Worm (Caenorhabditis elegans) whole organism, young adult: ENCODE results near the gene set-1.
A peak's percentile ranks its signal among the peaks of the same experiment; 100 is the strongest.

Experiments
- B0336.3 ChIP-seq: fragments of 200-800 bp; sonication (Bioruptor generic); IDR thresholded peaks from 2 replicates; pipeline ENCODE4 v1.3.6; 2022; ENCODE audit warnings: missing genetic modification characterization, missing compliant biosample characterization
- C17E4.6 ChIP-seq: fragments of 200-800 bp; sonication (Bioruptor generic); IDR thresholded peaks from 2 replicates; pipeline ENCODE4 v1.3.6; 2022; ENCODE audit warnings: missing genetic modification reagents, missing genetic modification characterization, missing compliant biosample characterization
- D2030.7 ChIP-seq: fragments of 200-800 bp; sonication (Bioruptor generic); IDR thresholded peaks from 2 replicates; pipeline ENCODE4 v1.3.6; 2022; ENCODE audit warnings: missing genetic modification reagents, missing genetic modification characterization, missing compliant biosample characterization
- F23B12.7 ChIP-seq: sonication (generic microtip); optimal IDR thresholded peaks from 2 replicates; lab custom pipeline; 2017; ENCODE audit warnings: missing genetic modification characterization, mild to moderate bottlenecking, missing compliant biosample characterization, antibody characterized with exemption, moderate library complexity; ENCODE audit not compliant: insufficient read depth
- F33H1.4 ChIP-seq: fragments of 200-800 bp; sonication (Bioruptor generic); IDR thresholded peaks from 2 replicates; pipeline ENCODE4 v1.3.6; 2022; ENCODE audit warnings: missing genetic modification reagents, missing genetic modification characterization, missing compliant biosample characterization
- F52B5.7 ChIP-seq: sonication (generic microtip); optimal IDR thresholded peaks from 2 replicates; lab custom pipeline; 2016; ENCODE audit warnings: mild to moderate bottlenecking, missing genetic modification characterization, missing compliant biosample characterization
- K12H6.12 ChIP-seq: fragments of 200-800 bp; sonication (Bioruptor generic); optimal IDR thresholded peaks from 2 replicates; lab custom pipeline; 2018; ENCODE audit warnings: mild to moderate bottlenecking, missing genetic modification characterization, missing compliant biosample characterization
- Y53G8AR.9 ChIP-seq: fragments of 200-800 bp; sonication (Bioruptor generic); conservative IDR thresholded peaks from 2 replicates; pipeline ENCODE4 v1.3.6; 2022; ENCODE audit warnings: missing genetic modification reagents, missing genetic modification characterization, missing compliant biosample characterization
- Y67H2A.10 ChIP-seq: fragments of 200-800 bp; sonication (Bioruptor generic); conservative IDR thresholded peaks from 2 replicates; pipeline ENCODE4 v1.3.6; 2022; ENCODE audit warnings: missing genetic modification reagents, missing genetic modification characterization, missing compliant biosample characterization
- Y95B8A.8 ChIP-seq: fragments of 200-800 bp; sonication (Bioruptor generic); IDR thresholded peaks from 2 replicates; pipeline ENCODE4 v1.3.6; 2022; ENCODE audit warnings: missing genetic modification reagents, missing genetic modification characterization, missing compliant biosample characterization
- ZK185.1 ChIP-seq: sonication (generic microtip); optimal IDR thresholded peaks from 2 replicates; lab custom pipeline; 2016; ENCODE audit warnings: mild to moderate bottlenecking, missing genetic modification characterization, missing compliant biosample characterization; ENCODE audit not compliant: poor library complexity, severe bottlenecking
- ama-1 ChIP-seq, 3 experiments: fragments of 150-350 bp in 1 of 3; sonication (generic microtip) in 2 of 3; optimal IDR thresholded peaks; 2 replicates each; lab custom pipeline; 2014 to 2018; ENCODE audit warnings: missing biosample characterization in 2 of 3, missing genetic modification characterization in 2 of 3, missing genetic modification reagents in 2 of 3
- attf-5 ChIP-seq: fragments of 200-800 bp; sonication (Bioruptor generic); optimal IDR thresholded peaks from 2 replicates; lab custom pipeline; 2018; ENCODE audit warnings: mild to moderate bottlenecking, missing genetic modification characterization, missing compliant biosample characterization
- attf-6 ChIP-seq: fragments of 200-800 bp; sonication (Bioruptor generic); IDR thresholded peaks from 2 replicates; pipeline ENCODE4 v1.3.6; 2022; ENCODE audit warnings: missing genetic modification reagents, missing genetic modification characterization, missing compliant biosample characterization
- cebp-1 ChIP-seq, 2 experiments: fragments of 200-800 bp in 1 of 2; sonication (Bioruptor generic) in 1 of 2; sonication (generic microtip) in 1 of 2; IDR thresholded peaks in 1 of 2; optimal IDR thresholded peaks in 1 of 2; 2 replicates each; pipeline versions ENCODE4 v1.3.6 to Lab custom; 2017 to 2022; ENCODE audit warnings: missing compliant biosample characterization in 2 of 2, missing genetic modification characterization in 2 of 2, mild to moderate bottlenecking in 1 of 2, missing genetic modification reagents in 1 of 2, moderate library complexity in 1 of 2
- ceh-100 ChIP-seq: fragments of 200-800 bp; sonication (Bioruptor generic); IDR thresholded peaks from 2 replicates; pipeline ENCODE4 v1.3.6; 2022; ENCODE audit warnings: missing genetic modification reagents, missing genetic modification characterization, missing compliant biosample characterization
- ceh-27 ChIP-seq: fragments of 200-800 bp; sonication (Bioruptor generic); optimal IDR thresholded peaks from 2 replicates; lab custom pipeline; 2018; ENCODE audit warnings: mild to moderate bottlenecking, missing genetic modification characterization, moderate library complexity, missing compliant biosample characterization
- ceh-40 ChIP-seq: fragments of 200-800 bp; sonication (Bioruptor generic); IDR thresholded peaks from 2 replicates; pipeline ENCODE4 v1.3.6; 2022; ENCODE audit warnings: missing genetic modification characterization, missing compliant biosample characterization
- die-1 ChIP-seq: sonication (generic microtip); optimal IDR thresholded peaks from 2 replicates; lab custom pipeline; 2016; ENCODE audit warnings: missing genotype, mild to moderate bottlenecking, missing genetic modification characterization, missing compliant biosample characterization
- efl-1 ChIP-seq: fragments of 150-350 bp; optimal IDR thresholded peaks from 2 replicates; lab custom pipeline; 2014; ENCODE audit warnings: missing biosample characterization, missing genetic modification reagents, missing genetic modification characterization
- egrh-3 ChIP-seq: fragments of 200-800 bp; sonication (Bioruptor generic); IDR thresholded peaks from 2 replicates; pipeline ENCODE4 v1.3.6; 2022; ENCODE audit warnings: missing genetic modification reagents, missing genetic modification characterization, missing compliant biosample characterization
- fkh-3 ChIP-seq: sonication (generic microtip); optimal IDR thresholded peaks from 2 replicates; lab custom pipeline; 2016; ENCODE audit warnings: mild to moderate bottlenecking, missing genetic modification characterization, missing compliant biosample characterization
- gei-17 ChIP-seq: fragments of 200-800 bp; sonication (Bioruptor generic); optimal IDR thresholded peaks from 2 replicates; lab custom pipeline; 2018; ENCODE audit warnings: mild to moderate bottlenecking, missing genetic modification characterization, missing compliant biosample characterization
- hmg-1.2 ChIP-seq: fragments of 200-800 bp; sonication (Bioruptor generic); IDR thresholded peaks from 2 replicates; pipeline ENCODE4 v1.3.6; 2022; ENCODE audit warnings: missing genetic modification reagents, missing genetic modification characterization, missing compliant biosample characterization
- lag-1 ChIP-seq: fragments of 200-800 bp; sonication (Bioruptor generic); IDR thresholded peaks from 2 replicates; pipeline ENCODE4 v1.3.6; 2022; ENCODE audit warnings: missing genetic modification reagents, missing genetic modification characterization, missing compliant biosample characterization
- let-607 ChIP-seq, 2 experiments: fragments of 200-800 bp in 1 of 2; sonication (Bioruptor generic) in 1 of 2; sonication (generic microtip) in 1 of 2; optimal IDR thresholded peaks; 2 replicates each; lab custom pipeline; 2016 to 2018; ENCODE audit warnings: mild to moderate bottlenecking in 2 of 2, missing compliant biosample characterization in 2 of 2, missing genetic modification characterization in 2 of 2, moderate library complexity in 2 of 2, missing genotype in 1 of 2
- lin-35 ChIP-seq, 3 experiments: fragments of 150-350 bp in 2 of 3; sonication (generic microtip) in 1 of 3; optimal IDR thresholded peaks; 2 replicates each; lab custom pipeline; 2014 to 2018; ENCODE audit warnings: missing biosample characterization in 3 of 3, missing genetic modification characterization in 3 of 3, missing genetic modification reagents in 3 of 3
- lin-40 ChIP-seq: sonication (generic microtip); optimal IDR thresholded peaks from 2 replicates; lab custom pipeline; 2016; ENCODE audit warnings: missing genetic modification characterization, mild to moderate bottlenecking, missing compliant biosample characterization, missing genotype, missing genetic modification reagents
- lin-54 ChIP-seq: fragments of 200-800 bp; sonication (Bioruptor generic); optimal IDR thresholded peaks from 2 replicates; lab custom pipeline; 2018; ENCODE audit warnings: mild to moderate bottlenecking, missing genetic modification characterization, missing compliant biosample characterization
- lsl-1 ChIP-seq: fragments of 200-800 bp; sonication (Bioruptor generic); optimal IDR thresholded peaks from 2 replicates; lab custom pipeline; 2018; ENCODE audit warnings: mild to moderate bottlenecking, missing genetic modification characterization, moderate library complexity, missing compliant biosample characterization
- madf-3 ChIP-seq: fragments of 200-800 bp; sonication (Bioruptor generic); IDR thresholded peaks from 2 replicates; pipeline ENCODE4 v1.3.6; 2022; ENCODE audit warnings: missing genetic modification reagents, missing genetic modification characterization, missing compliant biosample characterization
- madf-6 ChIP-seq: fragments of 200-800 bp; sonication (Bioruptor generic); IDR thresholded peaks from 2 replicates; pipeline ENCODE4 v1.3.6; 2022; ENCODE audit warnings: missing genetic modification reagents, missing genetic modification characterization, missing compliant biosample characterization
- mcd-1 ChIP-seq: fragments of 200-800 bp; sonication (Bioruptor generic); IDR thresholded peaks from 2 replicates; pipeline ENCODE4 v1.3.6; 2022; ENCODE audit warnings: missing genetic modification reagents, missing genetic modification characterization, missing compliant biosample characterization
- nhr-27 ChIP-seq: fragments of 200-800 bp; sonication (Bioruptor generic); optimal IDR thresholded peaks from 2 replicates; lab custom pipeline; 2018; ENCODE audit warnings: mild to moderate bottlenecking, missing genetic modification characterization, moderate library complexity, missing compliant biosample characterization
- nhr-90 ChIP-seq: sonication (generic microtip); optimal IDR thresholded peaks from 2 replicates; lab custom pipeline; 2016; ENCODE audit warnings: missing genotype, mild to moderate bottlenecking, missing genetic modification characterization, missing compliant biosample characterization
- pbrm-1 ChIP-seq: fragments of 200-800 bp; sonication (Bioruptor generic); IDR thresholded peaks from 2 replicates; pipeline ENCODE4 v1.3.6; 2022; ENCODE audit warnings: missing genetic modification reagents, missing genetic modification characterization, missing compliant biosample characterization
- pha-4 ChIP-seq: fragments of 150-350 bp; sonication (generic microtip); optimal IDR thresholded peaks from 2 replicates; lab custom pipeline; 2014; ENCODE audit warnings: missing biosample characterization, missing genetic modification reagents, missing genetic modification characterization
- rcor-1 ChIP-seq: fragments of 200-800 bp; sonication (Bioruptor generic); IDR thresholded peaks from 2 replicates; pipeline ENCODE4 v1.3.6; 2022; ENCODE audit warnings: missing genetic modification reagents, missing genetic modification characterization, missing compliant biosample characterization
- rpc-1 ChIP-seq, 2 experiments: fragments of 150-350 bp in 1 of 2; sonication (generic microtip) in 1 of 2; optimal IDR thresholded peaks; 2 replicates each; lab custom pipeline; 2014 to 2018; ENCODE audit warnings: missing biosample characterization in 1 of 2, missing genetic modification characterization in 1 of 2, missing genetic modification reagents in 1 of 2, missing genotype in 1 of 2
- snpc-1.3 ChIP-seq: sonication (generic microtip); optimal IDR thresholded peaks from 2 replicates; lab custom pipeline; 2017; ENCODE audit warnings: missing genetic modification characterization, mild to moderate bottlenecking, missing compliant biosample characterization, antibody characterized with exemption, moderate library complexity, missing genotype, missing genetic modification reagents; ENCODE audit not compliant: insufficient read depth
- snpc-3.4 ChIP-seq: sonication (generic microtip); optimal IDR thresholded peaks from 2 replicates; lab custom pipeline; 2017; ENCODE audit warnings: missing genetic modification characterization, mild to moderate bottlenecking, missing compliant biosample characterization, antibody characterized with exemption, moderate library complexity, missing genotype, missing genetic modification reagents
- somi-1 ChIP-seq: fragments of 200-800 bp; sonication (Bioruptor generic); optimal IDR thresholded peaks from 2 replicates; lab custom pipeline; 2018; ENCODE audit warnings: mild to moderate bottlenecking, missing genetic modification characterization, missing compliant biosample characterization
- tbp1 ChIP-seq: fragments of 200-800 bp; sonication (Bioruptor generic); optimal IDR thresholded peaks from 2 replicates; lab custom pipeline; 2018; ENCODE audit warnings: mild to moderate bottlenecking, missing genetic modification characterization, missing compliant biosample characterization
- tlf-1 ChIP-seq: fragments of 200-800 bp; sonication (Bioruptor generic); optimal IDR thresholded peaks from 2 replicates; lab custom pipeline; 2018; ENCODE audit warnings: mild to moderate bottlenecking, missing genetic modification characterization, missing compliant biosample characterization
- zim-3 ChIP-seq: sonication (generic microtip); optimal IDR thresholded peaks from 2 replicates; lab custom pipeline; 2017; ENCODE audit warnings: mild to moderate bottlenecking, missing genetic modification characterization, moderate library complexity, missing compliant biosample characterization

The set-1 gene

DNA sequence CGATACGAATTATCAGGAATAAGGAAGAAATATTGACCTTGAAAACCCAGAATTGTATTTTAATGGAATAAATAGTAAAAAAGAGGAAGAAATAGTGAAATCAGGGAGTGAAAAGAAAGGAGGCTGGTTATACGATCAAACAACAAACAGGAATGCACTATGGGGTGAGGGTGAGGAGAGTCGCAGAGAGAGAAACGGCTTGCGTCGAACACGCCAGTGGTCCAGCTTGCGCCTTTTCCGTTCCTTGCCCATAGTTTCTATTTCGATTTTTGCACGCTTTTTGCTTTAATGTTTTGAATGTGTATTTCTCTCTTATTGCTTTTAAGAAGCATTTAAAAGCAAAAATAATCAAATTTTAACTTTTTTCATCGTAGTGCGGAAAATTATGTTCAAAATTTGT lies 1.5 kb upstream of the set-1 start (continued):
- TF ChIP-seq Y95B8A.8 (GFP tag; lab: Robert Waterston, UW) = 0 out of 2 replicates have a peak, but pooled peaks have one; percentile 47
- peak; percentile 68; the same call in 1 of the 2 replicates for TF ChIP-seq hmg-1.2 (GFP tag; lab: Robert Waterston, UW)
- no peak for TF ChIP-seq nhr-27 (tag; lab: Kevin White, UChicago)
- TF ChIP-seq snpc-1.3 (tag; lab: Kevin White, UChicago) = peak; percentile 28
- peak; percentile 70 for TF ChIP-seq lin-54 (GFP tag; lab: Kevin White, UChicago)
- TF ChIP-seq madf-3 (GFP tag; lab: Robert Waterston, UW) = 0 out of 2 replicates have a peak, but pooled peaks have one; percentile 39
- peak; percentile 55; the same call in 1 of the 2 replicates for TF ChIP-seq madf-6 (GFP tag; lab: Robert Waterston, UW)
- TF ChIP-seq F33H1.4 (GFP tag; lab: Robert Waterston, UW) = peak; percentile 57; the same call in 1 of the 2 replicates
- TF ChIP-seq egrh-3 (GFP tag; lab: Robert Waterston, UW) = peak; percentile 43; the same call in 1 of the 2 replicates
- peak; percentile 73 for TF ChIP-seq snpc-3.4
- peak; percentile 36 for TF ChIP-seq tlf-1 (GFP tag; lab: Kevin White, UChicago)
- TF ChIP-seq lsl-1 = peak; percentile 65
- TF ChIP-seq pbrm-1 (GFP tag; lab: Robert Waterston, UW) = peak; percentile 76
- peak; percentile 21; the same call in 1 of the 2 replicates for TF ChIP-seq attf-6 (GFP tag; lab: Robert Waterston, UW)
- TF ChIP-seq ceh-40 (GFP tag; lab: Robert Waterston, UW) = no peak
- TF ChIP-seq rcor-1 (GFP tag; lab: Robert Waterston, UW) = peak; percentile 85
- TF ChIP-seq lag-1 (GFP tag; lab: Robert Waterston, UW) = no peak
- peak; percentile 37 for TF ChIP-seq nhr-90
- no peak for TF ChIP-seq let-607 (tag; optimal IDR thresholded peaks at IDR 0.05; lab: Kevin White, UChicago)
- TF ChIP-seq Y67H2A.10 (GFP tag; lab: Robert Waterston, UW) = 0 out of 2 replicates have a peak, but pooled peaks have one; percentile 43
- TF ChIP-seq ZK185.1 (tag; lab: Kevin White, UChicago) = peak; percentile 75
- no peak for TF ChIP-seq gei-17
- no peak for TF ChIP-seq zim-3 (tag; lab: Kevin White, UChicago)
- TF ChIP-seq attf-5 (GFP tag; lab: Kevin White, UChicago) = peak; percentile 98
- TF ChIP-seq mcd-1 (GFP tag; lab: Robert Waterston, UW) = peak; percentile 77
- no peak for TF ChIP-seq C17E4.6 (GFP tag; lab: Robert Waterston, UW)
- TF ChIP-seq ceh-27 = peak; percentile 63
- peak; percentile 67 for TF ChIP-seq D2030.7 (GFP tag; lab: Robert Waterston, UW)
- TF ChIP-seq B0336.3 (GFP tag; lab: Robert Waterston, UW) = peak; percentile 62
- no peak for TF ChIP-seq rpc-1 (optimal IDR thresholded peaks at IDR 0.05; lab: Kevin White, UChicago)
- no peak for TF ChIP-seq rpc-1 (tag; optimal IDR thresholded peaks at IDR 0.05; lab: Kevin White, UChicago)
- TF ChIP-seq pha-4 = peak; percentile 44
- peak; percentile 38 for TF ChIP-seq K12H6.12 (tag; lab: Kevin White, UChicago)
- peak; percentile 53 for TF ChIP-seq die-1
- no peak for TF ChIP-seq F52B5.7 (tag; lab: Kevin White, UChicago)
- TF ChIP-seq tbp1 = peak; percentile 66
- peak; percentile 49 for TF ChIP-seq F23B12.7 (tag; lab: Kevin White, UChicago)
- peak; percentile 34; the same call in 1 of the 2 replicates for TF ChIP-seq ceh-100 (GFP tag; lab: Robert Waterston, UW)
- TF ChIP-seq lin-40 (tag; lab: Kevin White, UChicago) = peak; percentile 52
- TF ChIP-seq ama-1 (optimal IDR thresholded peaks at IDR 0.05; lab: Kevin White, UChicago) = no peak
- no peak for TF ChIP-seq ama-1 (GFP tag; optimal IDR thresholded peaks at IDR 0.05; lab: Kevin White, UChicago)
- no peak for TF ChIP-seq cebp-1 (GFP tag; IDR thresholded peaks at IDR 0.05; lab: Robert Waterston, UW)
- TF ChIP-seq cebp-1 (tag; optimal IDR thresholded peaks at IDR 0.05; lab: Kevin White, UChicago) = peak; percentile 81
- no peak for TF ChIP-seq fkh-3
- TF ChIP-seq somi-1 (GFP tag; lab: Kevin White, UChicago) = peak; percentile 9
- peak; percentile 55; the same call in 1 of the 2 replicates for TF ChIP-seq Y53G8AR.9
- peak in 1 of 3 experiments; percentile 86 for TF ChIP-seq lin-35 (GFP tag; optimal IDR thresholded peaks at IDR 0.05; lab: Kevin White, UChicago)
- peak; percentile 46 for TF ChIP-seq efl-1 (GFP tag; lab: Kevin White, UChicago)
